Fruit fly (Drosophila melanogaster): ENCODE results near the gene U4-U6-60K.

Gene U4-U6-60K

DNA sequence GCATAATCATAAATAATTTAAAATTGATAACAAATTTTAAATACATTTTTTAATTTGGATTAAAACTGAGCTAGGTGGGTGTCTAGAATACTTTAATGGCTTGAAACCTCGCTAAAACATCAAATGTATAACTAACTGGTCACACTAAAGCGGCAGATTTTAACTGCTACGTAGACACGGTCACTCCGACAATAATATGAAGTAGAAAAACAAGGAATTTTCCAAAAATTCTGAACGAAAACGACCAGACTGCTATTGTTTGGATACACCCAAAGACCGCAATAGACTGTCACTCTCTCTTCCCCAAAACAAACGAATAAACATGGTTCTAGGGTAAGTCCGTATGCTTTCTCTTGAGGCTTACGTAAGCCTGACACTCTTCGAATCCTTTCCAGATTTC is 47.9 kb downstream of the U4-U6-60K start, which contains the start of gene QIL1 (continued):
- no peak for TF ChIP-seq da (GFP tag; optimal IDR thresholded peaks at IDR 0.05)
- no peak for TF ChIP-seq CG7786 (GFP tag; optimal IDR thresholded peaks at IDR 0.05)
- no peak for TF ChIP-seq CG7963 (GFP tag; IDR thresholded peaks at IDR 0.05; ENCODE audit: partially characterized antibody)
- no peak for TF ChIP-seq disco-r (GFP tag; optimal IDR thresholded peaks at IDR 0.05)
- TF ChIP-seq jing (GFP tag; optimal IDR thresholded peaks at IDR 0.05) = no peak
- TF ChIP-seq Blimp-1 (GFP tag; optimal IDR thresholded peaks at IDR 0.05) = no peak
- no peak for TF ChIP-seq pan (optimal IDR thresholded peaks at IDR 0.05)
- no peak for TF ChIP-seq pan (GFP tag; optimal IDR thresholded peaks at IDR 0.05 in 1 of 2, IDR thresholded peaks at IDR 0.05 in 1 of 2)
- no peak for TF ChIP-seq ab (GFP tag; optimal IDR thresholded peaks at IDR 0.05)
- TF ChIP-seq CG7745 (tag; optimal IDR thresholded peaks at IDR 0.05) = no peak
- no peak for TF ChIP-seq Dll (GFP tag; IDR thresholded peaks at IDR 0.05; ENCODE audit: partially characterized antibody)
- TF ChIP-seq CG18764 (GFP tag; optimal IDR thresholded peaks at IDR 0.05) = no peak
- peak; percentile 46 for TF ChIP-seq Dek (tag; optimal IDR thresholded peaks at IDR 0.05)
- TF ChIP-seq Med (GFP tag) = peak; percentile 47
- TF ChIP-seq zfh1 (GFP tag; IDR thresholded peaks at IDR 0.05) = no peak
- no peak for TF ChIP-seq CG12155 (GFP tag; optimal IDR thresholded peaks at IDR 0.05)
- TF ChIP-seq CG1647 (GFP tag; optimal IDR thresholded peaks at IDR 0.05) = no peak
- peak; percentile 83 for TF ChIP-seq Lhr (GFP tag; optimal IDR thresholded peaks at IDR 0.05)
- no peak for TF ChIP-seq unc-4 (GFP tag; IDR thresholded peaks at IDR 0.05; ENCODE audit: partially characterized antibody)
- TF ChIP-seq CG14965 (GFP tag; optimal IDR thresholded peaks at IDR 0.05; ENCODE audit: borderline replicate concordance) = no peak
- TF ChIP-seq CG18262 (tag; optimal IDR thresholded peaks at IDR 0.05) = no peak
- no peak for TF ChIP-seq CG6765 (GFP tag; optimal IDR thresholded peaks at IDR 0.05)
- TF ChIP-seq CG18599 (GFP tag; optimal IDR thresholded peaks at IDR 0.05) = no peak
- no peak for TF ChIP-seq chinmo (GFP tag; IDR thresholded peaks at IDR 0.05; ENCODE audit: partially characterized antibody)
- no peak for TF ChIP-seq CG17385 (GFP tag; optimal IDR thresholded peaks at IDR 0.05)
- no peak for TF ChIP-seq Dfd (GFP tag; optimal IDR thresholded peaks at IDR 0.05)
- no peak for TF ChIP-seq Atf6 (GFP tag; IDR thresholded peaks at IDR 0.05)
- TF ChIP-seq sima (GFP tag; optimal IDR thresholded peaks at IDR 0.05) = no peak
- no peak for TF ChIP-seq CG13624 (GFP tag; optimal IDR thresholded peaks at IDR 0.05)
- TF ChIP-seq CG2199 (GFP tag; IDR thresholded peaks at IDR 0.05) = peak; percentile 53; the same call in 1 of the 3 replicates
- no peak for TF ChIP-seq caup (GFP tag; optimal IDR thresholded peaks at IDR 0.05; ENCODE audit: severe bottlenecking)
- no peak for TF ChIP-seq CG12104 (GFP tag; optimal IDR thresholded peaks at IDR 0.05)
- no peak for TF ChIP-seq CG9817 (tag; optimal IDR thresholded peaks at IDR 0.05)
- TF ChIP-seq CG2889 (GFP tag; IDR thresholded peaks at IDR 0.05) = no peak
- TF ChIP-seq tna (GFP tag; IDR thresholded peaks at IDR 0.05; ENCODE audit: partially characterized antibody) = no peak
- no peak for TF ChIP-seq cg (GFP tag; optimal IDR thresholded peaks at IDR 0.05)
- TF ChIP-seq CG30431 (GFP tag; optimal IDR thresholded peaks at IDR 0.05) = no peak
- no peak for TF ChIP-seq HmgD (GFP tag; optimal IDR thresholded peaks at IDR 0.05)
- no peak for TF ChIP-seq zf30C (GFP tag; optimal IDR thresholded peaks at IDR 0.05)
- TF ChIP-seq ase (GFP tag; IDR thresholded peaks at IDR 0.05) = no peak
- TF ChIP-seq CG11456 (GFP tag; IDR thresholded peaks at IDR 0.05) = no peak
- no peak for TF ChIP-seq CG7928 (GFP tag; optimal IDR thresholded peaks at IDR 0.05)
- peak; percentile 78 for TF ChIP-seq Abd-B (GFP tag; optimal IDR thresholded peaks at IDR 0.05)
- TF ChIP-seq CG6654 (GFP tag; optimal IDR thresholded peaks at IDR 0.05) = no peak
- no peak for TF ChIP-seq ftz-f1 (GFP tag; optimal IDR thresholded peaks at IDR 0.05)
- no peak for TF ChIP-seq mld (GFP tag; IDR thresholded peaks at IDR 0.05; ENCODE audit: partially characterized antibody)
- no peak for TF ChIP-seq sr (GFP tag; IDR thresholded peaks at IDR 0.05)
- TF ChIP-seq CG15011 (GFP tag; optimal IDR thresholded peaks at IDR 0.05) = no peak
- TF ChIP-seq CG17186 (GFP tag; optimal IDR thresholded peaks at IDR 0.05) = no peak
- TF ChIP-seq D19B (GFP tag; optimal IDR thresholded peaks at IDR 0.05) = no peak
- no peak for TF ChIP-seq CG5245 (GFP tag; optimal IDR thresholded peaks at IDR 0.05)
